Fruit fly (Drosophila melanogaster): ENCODE data around the gene CG42724.

Gene CG42724

DNA sequence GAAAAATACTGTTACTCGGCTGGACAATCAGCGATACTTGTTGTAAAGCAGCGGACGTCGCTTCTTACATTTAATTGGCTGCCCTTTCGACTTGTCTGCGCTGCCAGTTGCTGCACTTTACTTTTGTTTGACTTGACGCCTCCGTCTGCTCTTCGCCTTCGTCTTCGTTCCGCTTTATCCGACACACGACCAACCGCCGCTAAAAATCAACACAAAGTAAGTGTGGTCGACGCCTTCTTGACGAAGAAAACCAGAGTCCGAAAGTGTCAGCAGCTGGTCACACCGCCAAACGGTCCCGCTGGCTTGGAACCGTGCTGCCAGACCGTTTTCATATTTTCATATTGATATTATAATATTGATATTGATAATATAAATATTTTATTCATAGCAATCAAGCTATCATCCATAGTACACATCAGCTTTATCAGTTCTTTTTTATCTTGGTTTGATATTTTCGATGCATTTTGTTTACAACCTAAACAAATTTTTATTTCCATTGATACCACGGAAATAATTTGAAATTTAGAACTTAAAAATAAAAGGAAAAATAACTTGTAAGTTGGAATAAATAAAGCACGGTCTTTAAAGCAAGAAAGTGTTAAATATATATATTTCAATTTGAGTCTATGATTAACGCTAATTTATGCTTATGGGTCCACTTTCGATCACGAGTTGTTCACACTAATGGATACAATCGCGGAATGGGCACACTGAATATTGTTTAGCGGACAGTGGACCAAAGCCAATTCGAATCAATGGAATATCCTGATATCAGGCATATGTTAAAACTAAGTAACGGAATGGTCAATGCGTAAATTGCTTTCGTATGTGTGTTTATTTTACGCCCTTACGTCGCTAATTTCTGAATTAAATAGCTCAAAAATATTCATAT lies 37.8 kb upstream of the CG42724 start, which contains the start of gene Dmtn (continued):
- no peak for TF ChIP-seq spab (GFP tag; optimal IDR thresholded peaks at IDR 0.05)
- TF ChIP-seq CG31627 (GFP tag; optimal IDR thresholded peaks at IDR 0.05): no peak
- TF ChIP-seq dsx (GFP tag; optimal IDR thresholded peaks at IDR 0.05; ENCODE audit: poor library complexity, severe bottlenecking): peak; percentile 63
- peak; percentile 57 for TF ChIP-seq CG6854 (GFP tag; optimal IDR thresholded peaks at IDR 0.05)
- TF ChIP-seq CG3032 (tag; optimal IDR thresholded peaks at IDR 0.05): peak; percentile 10
- TF ChIP-seq topi (GFP tag; optimal IDR thresholded peaks at IDR 0.05): no peak
- no peak for TF ChIP-seq eg (GFP tag; IDR thresholded peaks at IDR 0.05)
- no peak for TF ChIP-seq Ets21C (GFP tag; optimal IDR thresholded peaks at IDR 0.05)
- peak; percentile 11 for TF ChIP-seq Smox (GFP tag; optimal IDR thresholded peaks at IDR 0.05)
- no peak for TF ChIP-seq CG8319 (GFP tag; optimal IDR thresholded peaks at IDR 0.05)
- TF ChIP-seq CG32006 (GFP tag; optimal IDR thresholded peaks at IDR 0.05): peak; percentile 21
- TF ChIP-seq CG6792 (GFP tag; optimal IDR thresholded peaks at IDR 0.05): no peak
- TF ChIP-seq Sox15 (GFP tag; optimal IDR thresholded peaks at IDR 0.05): no peak
- no peak for TF ChIP-seq CG11902 (GFP tag; optimal IDR thresholded peaks at IDR 0.05)
- peak; percentile 22 for TF ChIP-seq OdsH (GFP tag; optimal IDR thresholded peaks at IDR 0.05)
- no peak for TF ChIP-seq CG6276 (GFP tag; optimal IDR thresholded peaks at IDR 0.05)
- peak; percentile 29 for TF ChIP-seq achi (GFP tag; optimal IDR thresholded peaks at IDR 0.05)
- peak; percentile 0 for TF ChIP-seq CG10631 (GFP tag; optimal IDR thresholded peaks at IDR 0.05)
- no peak for TF ChIP-seq acj6 (GFP tag; optimal IDR thresholded peaks at IDR 0.05)
- peak; percentile 34 for TF ChIP-seq net (GFP tag; optimal IDR thresholded peaks at IDR 0.05)
- TF ChIP-seq CG15336 (GFP tag; IDR thresholded peaks at IDR 0.05): no peak
- no peak for TF ChIP-seq CG10669 (GFP tag; optimal IDR thresholded peaks at IDR 0.05)
- peak; percentile 59 for TF ChIP-seq CG3919 (GFP tag; optimal IDR thresholded peaks at IDR 0.05)
- TF ChIP-seq salr (GFP tag; optimal IDR thresholded peaks at IDR 0.05): peak in 1 of 2 experiments; percentile 27
- no peak for TF ChIP-seq fd85E (GFP tag; optimal IDR thresholded peaks at IDR 0.05)
- TF ChIP-seq Eip75B (GFP tag; optimal IDR thresholded peaks at IDR 0.05): no peak
- no peak for TF ChIP-seq Hr39 (GFP tag; optimal IDR thresholded peaks at IDR 0.05)
- TF ChIP-seq lz (GFP tag; optimal IDR thresholded peaks at IDR 0.05): no peak
- TF ChIP-seq Met (GFP tag; optimal IDR thresholded peaks at IDR 0.05): no peak
- TF ChIP-seq fkh (GFP tag; optimal IDR thresholded peaks at IDR 0.05): peak; percentile 68

DNA sequence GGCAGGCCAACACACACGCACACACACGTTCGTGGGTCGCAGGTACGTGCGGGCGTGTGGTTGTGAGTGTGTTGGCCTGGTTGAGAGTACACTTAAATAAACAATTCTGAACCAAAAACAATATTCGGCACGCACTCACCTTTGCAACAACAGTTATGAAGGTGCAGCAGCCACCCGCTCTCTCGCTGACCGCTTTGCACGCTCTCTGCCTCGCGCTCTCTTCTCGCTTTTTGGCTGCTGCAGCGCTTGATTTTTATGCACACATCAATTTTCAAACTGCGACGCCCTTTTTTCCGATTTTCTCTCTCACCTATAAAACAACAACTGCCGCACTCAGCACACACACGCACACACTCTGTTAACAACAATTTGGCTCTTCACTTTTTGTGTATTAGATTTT lies 37.2 kb upstream of the CG42724 start:
- TF ChIP-seq CG1621 (tag; optimal IDR thresholded peaks at IDR 0.05) (no peak), svp (GFP tag) (peak; percentile 50), CG6854 (GFP tag; optimal IDR thresholded peaks at IDR 0.05) (no peak), fd85E (GFP tag; optimal IDR thresholded peaks at IDR 0.05) (peak; percentile 35), Eip78C (GFP tag) (peak; percentile 62)

DNA sequence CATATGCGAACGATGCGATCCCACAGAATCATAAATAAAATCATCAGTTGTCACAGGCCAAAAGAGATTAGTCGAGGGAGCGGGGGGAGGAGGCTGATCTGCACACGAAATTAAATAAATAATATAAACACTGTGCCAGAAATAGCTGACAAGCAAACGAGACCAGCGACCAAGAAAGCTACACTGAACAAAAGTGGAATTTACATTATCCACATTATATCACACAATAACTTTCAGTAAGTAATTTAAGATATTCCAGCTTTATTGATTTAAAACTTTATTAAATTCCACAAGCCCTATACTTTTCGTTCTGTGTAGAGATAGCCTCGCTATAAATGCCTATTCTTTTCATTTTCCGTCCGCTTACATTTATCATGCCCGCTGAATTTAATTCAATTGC lies 36.1 kb upstream of the CG42724 start:
- TF ChIP-seq spab (GFP tag; optimal IDR thresholded peaks at IDR 0.05): peak; percentile 23
- peak; percentile 47 for TF ChIP-seq CG1621 (tag; optimal IDR thresholded peaks at IDR 0.05)
- TF ChIP-seq CG31627 (GFP tag; optimal IDR thresholded peaks at IDR 0.05): peak; percentile 79
- TF ChIP-seq Met (GFP tag; optimal IDR thresholded peaks at IDR 0.05): peak; percentile 67
- TF ChIP-seq CG6792 (GFP tag; optimal IDR thresholded peaks at IDR 0.05): peak; percentile 73
- TF ChIP-seq topi (GFP tag; optimal IDR thresholded peaks at IDR 0.05): peak; percentile 75
- peak; percentile 55 for TF ChIP-seq Sox15 (GFP tag; optimal IDR thresholded peaks at IDR 0.05)
- TF ChIP-seq acj6 (GFP tag; optimal IDR thresholded peaks at IDR 0.05): peak; percentile 78
- peak; percentile 73 for TF ChIP-seq cyc (GFP tag; optimal IDR thresholded peaks at IDR 0.05)
- peak; percentile 75 for TF ChIP-seq CG10631 (GFP tag; optimal IDR thresholded peaks at IDR 0.05)
- TF ChIP-seq dsx (GFP tag; optimal IDR thresholded peaks at IDR 0.05; ENCODE audit: poor library complexity, severe bottlenecking): peak; percentile 45
- TF ChIP-seq OdsH (GFP tag; optimal IDR thresholded peaks at IDR 0.05): peak; percentile 76
- peak; percentile 74 for TF ChIP-seq esn (GFP tag; optimal IDR thresholded peaks at IDR 0.05)
- TF ChIP-seq CG11294 (GFP tag; IDR thresholded peaks at IDR 0.05): peak; percentile 66
- TF ChIP-seq Sox14 (GFP tag; optimal IDR thresholded peaks at IDR 0.05): peak; percentile 80
- no peak for TF ChIP-seq Eip93F (GFP tag; optimal IDR thresholded peaks at IDR 0.05)
- TF ChIP-seq CG11762 (GFP tag; optimal IDR thresholded peaks at IDR 0.05; ENCODE audit: insufficient read depth): peak; percentile 67
- peak; percentile 38 for TF ChIP-seq Sox102F (GFP tag; optimal IDR thresholded peaks at IDR 0.05)
- peak; percentile 78 for TF ChIP-seq Eip75B (GFP tag; optimal IDR thresholded peaks at IDR 0.05)
- TF ChIP-seq CG6854 (GFP tag; optimal IDR thresholded peaks at IDR 0.05): no peak
- TF ChIP-seq achi (GFP tag; optimal IDR thresholded peaks at IDR 0.05): peak; percentile 78
- TF ChIP-seq Ets96B (tag; optimal IDR thresholded peaks at IDR 0.05): peak; percentile 67
- peak; percentile 93 for TF ChIP-seq eg (GFP tag; IDR thresholded peaks at IDR 0.05)
- TF ChIP-seq Hr39 (GFP tag; optimal IDR thresholded peaks at IDR 0.05): peak; percentile 71
- TF ChIP-seq CG16779 (tag; optimal IDR thresholded peaks at IDR 0.05): peak; percentile 53
- TF ChIP-seq Eip78C (GFP tag): peak; percentile 92
- TF ChIP-seq CG4318 (GFP tag; optimal IDR thresholded peaks at IDR 0.05): peak; percentile 61
- TF ChIP-seq dac (GFP tag; optimal IDR thresholded peaks at IDR 0.05): peak; percentile 53
- TF ChIP-seq lz (GFP tag; optimal IDR thresholded peaks at IDR 0.05): peak; percentile 68
- TF ChIP-seq CG3032 (tag; optimal IDR thresholded peaks at IDR 0.05): peak; percentile 53
